Fruit fly (Drosophila melanogaster) whole organism, embryonic: ENCODE measurements around the gene CG33791.
A peak's percentile ranks its signal among the peaks of the same experiment; 100 is the strongest.

ENCODE experiments used
- ATbp ChIP-seq: fragments of 200-800 bp; sonication (Bioruptor generic); optimal IDR thresholded peaks from 2 replicates; lab custom pipeline; 2017; ENCODE audit warnings: missing biosample characterization, mild to moderate bottlenecking, missing genetic modification characterization, missing genetic modification reagents
- CG10321 ChIP-seq: fragments of 200-800 bp; sonication (Bioruptor generic); IDR thresholded peaks from 2 replicates; pipeline ENCODE4 v1.3.6; 2022; ENCODE audit warnings: missing biosample characterization, missing genetic modification characterization
- CG10654 ChIP-seq: fragments of 200-800 bp; sonication (Bioruptor generic); optimal IDR thresholded peaks from 2 replicates; lab custom pipeline; 2016; ENCODE audit warnings: missing biosample characterization, missing genetic modification characterization
- CG1233 ChIP-seq: fragments of 200-800 bp; sonication (Bioruptor generic); optimal IDR thresholded peaks from 4 replicates; lab custom pipeline; 2018; ENCODE audit warnings: missing biosample characterization, mild to moderate bottlenecking, missing genetic modification characterization
- CG12391 ChIP-seq: fragments of 200-800 bp; sonication (Bioruptor generic); optimal IDR thresholded peaks from 3 replicates; lab custom pipeline; 2018; ENCODE audit warnings: missing biosample characterization, mild to moderate bottlenecking, missing genetic modification characterization, moderate library complexity
- CG13287 ChIP-seq: fragments of 200-800 bp; sonication (Bioruptor generic); IDR thresholded peaks from 2 replicates; pipeline ENCODE4 v1.3.6; 2022; ENCODE audit warnings: missing biosample characterization, missing genetic modification characterization; ENCODE audit not compliant: partially characterized antibody
- CG13296 ChIP-seq: fragments of 200-800 bp; sonication (Bioruptor generic); optimal IDR thresholded peaks from 3 replicates; lab custom pipeline; 2018; ENCODE audit warnings: missing biosample characterization, mild to moderate bottlenecking, missing genetic modification characterization
- CG15514 ChIP-seq: fragments of 200-800 bp; sonication (Bioruptor generic); optimal IDR thresholded peaks from 3 replicates; lab custom pipeline; 2017; ENCODE audit warnings: missing biosample characterization, missing genetic modification characterization, mild to moderate bottlenecking, moderate library complexity, missing genetic modification reagents
- CG18476 ChIP-seq: fragments of 200-800 bp; sonication (Bioruptor generic); optimal IDR thresholded peaks from 2 replicates; lab custom pipeline; 2016; ENCODE audit warnings: missing biosample characterization, mild to moderate bottlenecking, missing genetic modification characterization
- CG3847 ChIP-seq: fragments of 200-800 bp; sonication (Bioruptor generic); IDR thresholded peaks from 2 replicates; pipeline ENCODE4 v1.3.6; 2022; ENCODE audit warnings: missing biosample characterization, missing genetic modification characterization
- CG4617 ChIP-seq: fragments of 200-800 bp; sonication (Bioruptor generic); optimal IDR thresholded peaks from 3 replicates; lab custom pipeline; 2016; ENCODE audit warnings: missing biosample characterization, missing genetic modification characterization, borderline replicate concordance
- CG4707 ChIP-seq: fragments of 200-800 bp; sonication (Bioruptor generic); optimal IDR thresholded peaks from 2 replicates; lab custom pipeline; 2018; ENCODE audit warnings: missing biosample characterization, mild to moderate bottlenecking, missing genetic modification characterization, moderate library complexity
- CG4820 ChIP-seq: fragments of 200-800 bp; sonication (Bioruptor generic); optimal IDR thresholded peaks from 3 replicates; lab custom pipeline; 2016; ENCODE audit warnings: missing biosample characterization, missing genetic modification characterization
- CG5180 ChIP-seq: fragments of 200-800 bp; sonication (Bioruptor generic); optimal IDR thresholded peaks from 3 replicates; lab custom pipeline; 2017; ENCODE audit warnings: missing biosample characterization, missing genetic modification characterization, mild to moderate bottlenecking, moderate library complexity, missing genetic modification reagents
- CG6272 ChIP-seq: fragments of 200-800 bp; sonication (Bioruptor generic); IDR thresholded peaks from 2 replicates; pipeline ENCODE4 v1.3.6; 2022; ENCODE audit warnings: missing biosample characterization, missing genetic modification characterization
- CG8944 ChIP-seq: fragments of 200-800 bp; sonication (Bioruptor generic); optimal IDR thresholded peaks from 3 replicates; lab custom pipeline; 2016; ENCODE audit warnings: missing biosample characterization, missing genetic modification characterization
- CG9609 ChIP-seq: fragments of 200-800 bp; sonication (Bioruptor generic); optimal IDR thresholded peaks from 3 replicates; lab custom pipeline; 2016; ENCODE audit warnings: missing biosample characterization, missing genetic modification characterization
- CG9727 ChIP-seq: fragments of 200-800 bp; sonication (Bioruptor generic); optimal IDR thresholded peaks from 3 replicates; lab custom pipeline; 2017; ENCODE audit warnings: missing biosample characterization, mild to moderate bottlenecking, missing genetic modification characterization
- Camta ChIP-seq: fragments of 200-800 bp; sonication (Bioruptor generic); optimal IDR thresholded peaks from 2 replicates; lab custom pipeline; 2016; ENCODE audit warnings: missing biosample characterization, missing genetic modification characterization
- Chrac-16 ChIP-seq: fragments of 200-800 bp; sonication (Bioruptor generic); optimal IDR thresholded peaks from 3 replicates; lab custom pipeline; 2016; ENCODE audit warnings: missing biosample characterization, missing genetic modification characterization
- CkIIα-i1 ChIP-seq: fragments of 200-800 bp; sonication (Bioruptor generic); IDR thresholded peaks from 2 replicates; pipeline ENCODE4 v1.3.6; 2022; ENCODE audit warnings: missing biosample characterization, missing genetic modification characterization
- CoRest ChIP-seq: fragments of 200-800 bp; sonication (Bioruptor generic); optimal IDR thresholded peaks from 3 replicates; lab custom pipeline; 2018; ENCODE audit warnings: missing biosample characterization, mild to moderate bottlenecking, missing genetic modification characterization, moderate library complexity
- Dbx ChIP-seq: fragments of 200-800 bp; sonication (Bioruptor generic); IDR thresholded peaks from 3 replicates; pipeline ENCODE4 v1.3.6; 2022; ENCODE audit warnings: missing biosample characterization, missing genetic modification characterization
- Dip2 ChIP-seq: fragments of 200-800 bp; sonication (Bioruptor generic); IDR thresholded peaks from 2 replicates; pipeline ENCODE4 v1.3.6; 2022; ENCODE audit warnings: missing biosample characterization, missing genetic modification characterization
- Drgx ChIP-seq: fragments of 200-800 bp; sonication (Bioruptor generic); IDR thresholded peaks from 2 replicates; pipeline ENCODE4 v1.3.6; 2022; ENCODE audit warnings: missing biosample characterization, missing genetic modification characterization
- Ets65A ChIP-seq: fragments of 200-800 bp; sonication (Bioruptor generic); peaks from one replicate; lab custom pipeline; 2016; ENCODE audit warnings: missing biosample characterization, missing genetic modification characterization
- Ets97D ChIP-seq: fragments of 200-800 bp; sonication (Bioruptor generic); optimal IDR thresholded peaks from 3 replicates; lab custom pipeline; 2016; ENCODE audit warnings: missing biosample characterization, missing genetic modification characterization
- Fer1 ChIP-seq: fragments of 200-800 bp; sonication (Bioruptor generic); optimal IDR thresholded peaks from 2 replicates; lab custom pipeline; 2017; ENCODE audit warnings: missing biosample characterization, mild to moderate bottlenecking, missing genetic modification characterization
- Nf-YB ChIP-seq: fragments of 200-800 bp; sonication (Bioruptor generic); optimal IDR thresholded peaks from 3 replicates; lab custom pipeline; 2019; ENCODE audit warnings: missing biosample characterization, mild to moderate bottlenecking, missing genetic modification characterization, moderate library complexity
- Sry-δ ChIP-seq: fragments of 200-800 bp; sonication (Bioruptor generic); optimal IDR thresholded peaks from 2 replicates; lab custom pipeline; 2016; ENCODE audit warnings: missing biosample characterization, missing genetic modification characterization
- aop ChIP-seq: fragments of 200-800 bp; sonication (Bioruptor generic); IDR thresholded peaks from 2 replicates; pipeline ENCODE4 v1.3.6; 2022; ENCODE audit warnings: missing biosample characterization, missing genetic modification characterization
- ara ChIP-seq: fragments of 200-800 bp; sonication (Bioruptor generic); IDR thresholded peaks from 2 replicates; pipeline ENCODE4 v1.3.6; 2022; ENCODE audit warnings: missing biosample characterization, missing genetic modification characterization
- az2 ChIP-seq: fragments of 200-800 bp; sonication (Bioruptor generic); optimal IDR thresholded peaks from 3 replicates; lab custom pipeline; 2016; ENCODE audit warnings: missing biosample characterization, missing genetic modification characterization
- chif ChIP-seq, 2 experiments: fragments of 200-800 bp; sonication (Bioruptor generic); optimal IDR thresholded peaks; 3 replicates each; lab custom pipeline; 2016; ENCODE audit warnings: missing biosample characterization in 2 of 2, missing genetic modification characterization in 2 of 2
- croc ChIP-seq: fragments of 200-800 bp; sonication (Bioruptor generic); conservative IDR thresholded peaks from 3 replicates; pipeline ENCODE4 v1.3.6; 2022; ENCODE audit warnings: missing biosample characterization, missing genetic modification characterization
- dmrt11E ChIP-seq: fragments of 200-800 bp; sonication (Bioruptor generic); optimal IDR thresholded peaks from 3 replicates; lab custom pipeline; 2018; ENCODE audit warnings: missing biosample characterization, mild to moderate bottlenecking, missing genetic modification characterization, moderate library complexity
- dpn ChIP-seq, 2 experiments: fragments of 200-800 bp; sonication (Bioruptor generic); optimal IDR thresholded peaks; 3 replicates each; lab custom pipeline; 2016; ENCODE audit warnings: missing biosample characterization in 2 of 2, missing genetic modification characterization in 2 of 2
- luna ChIP-seq: fragments of 200-800 bp; sonication (Bioruptor generic); optimal IDR thresholded peaks from 2 replicates; lab custom pipeline; 2016; ENCODE audit warnings: missing biosample characterization, missing genetic modification characterization
- mam ChIP-seq: fragments of 200-800 bp; sonication (Bioruptor generic); optimal IDR thresholded peaks from 3 replicates; lab custom pipeline; 2016; ENCODE audit warnings: missing biosample characterization, missing genetic modification characterization
- nom ChIP-seq: fragments of 200-800 bp; sonication (Bioruptor generic); optimal IDR thresholded peaks from 2 replicates; lab custom pipeline; 2017; ENCODE audit warnings: missing biosample characterization, missing genetic modification characterization, mild to moderate bottlenecking, moderate library complexity, missing genetic modification reagents
- oc ChIP-seq: fragments of 200-800 bp; sonication (Bioruptor generic); optimal IDR thresholded peaks from 2 replicates; lab custom pipeline; 2018; ENCODE audit warnings: missing biosample characterization, mild to moderate bottlenecking, missing genetic modification characterization, moderate library complexity
- pan ChIP-seq, 4 experiments: fragments of >200 bp in 3 of 4; fragments of 200-800 bp in 1 of 4; sonication (Bioruptor generic) in 1 of 4; optimal IDR thresholded peaks in 3 of 4; IDR thresholded peaks in 1 of 4; 2 replicates each; pipeline versions ENCODE4 v1.3.6 to Lab custom; 2017 to 2022; ENCODE audit warnings: missing biosample characterization in 2 of 4, missing genetic modification characterization in 2 of 4, mixed read lengths in 1 of 4
- phol ChIP-seq: fragments of 200-800 bp; sonication (Bioruptor generic); optimal IDR thresholded peaks from 3 replicates; lab custom pipeline; 2018; ENCODE audit warnings: missing biosample characterization, mild to moderate bottlenecking, missing genetic modification characterization, moderate library complexity
- scrt ChIP-seq: fragments of 200-800 bp; sonication (Bioruptor generic); optimal IDR thresholded peaks from 2 replicates; lab custom pipeline; 2018; ENCODE audit warnings: missing biosample characterization, mild to moderate bottlenecking, missing genetic modification characterization, moderate library complexity
- sens ChIP-seq: fragments of 200-800 bp; sonication (Bioruptor generic); peaks from one replicate; lab custom pipeline; 2016; ENCODE audit warnings: missing biosample characterization, missing genetic modification characterization
- sisA ChIP-seq: fragments of 200-800 bp; sonication (Bioruptor generic); IDR thresholded peaks from 2 replicates; pipeline ENCODE4 v1.3.6; 2022; ENCODE audit warnings: missing biosample characterization, missing genetic modification characterization
- zen ChIP-seq: fragments of 200-800 bp; sonication (Bioruptor generic); optimal IDR thresholded peaks from 3 replicates; lab custom pipeline; 2018; ENCODE audit warnings: missing biosample characterization, mild to moderate bottlenecking, missing genetic modification characterization, moderate library complexity
- zen2 ChIP-seq: fragments of 200-800 bp; sonication (Bioruptor generic); IDR thresholded peaks from 3 replicates; pipeline ENCODE4 v1.3.6; 2022; ENCODE audit warnings: missing biosample characterization, missing genetic modification characterization; ENCODE audit not compliant: partially characterized antibody

CG33791 gene

DNA sequence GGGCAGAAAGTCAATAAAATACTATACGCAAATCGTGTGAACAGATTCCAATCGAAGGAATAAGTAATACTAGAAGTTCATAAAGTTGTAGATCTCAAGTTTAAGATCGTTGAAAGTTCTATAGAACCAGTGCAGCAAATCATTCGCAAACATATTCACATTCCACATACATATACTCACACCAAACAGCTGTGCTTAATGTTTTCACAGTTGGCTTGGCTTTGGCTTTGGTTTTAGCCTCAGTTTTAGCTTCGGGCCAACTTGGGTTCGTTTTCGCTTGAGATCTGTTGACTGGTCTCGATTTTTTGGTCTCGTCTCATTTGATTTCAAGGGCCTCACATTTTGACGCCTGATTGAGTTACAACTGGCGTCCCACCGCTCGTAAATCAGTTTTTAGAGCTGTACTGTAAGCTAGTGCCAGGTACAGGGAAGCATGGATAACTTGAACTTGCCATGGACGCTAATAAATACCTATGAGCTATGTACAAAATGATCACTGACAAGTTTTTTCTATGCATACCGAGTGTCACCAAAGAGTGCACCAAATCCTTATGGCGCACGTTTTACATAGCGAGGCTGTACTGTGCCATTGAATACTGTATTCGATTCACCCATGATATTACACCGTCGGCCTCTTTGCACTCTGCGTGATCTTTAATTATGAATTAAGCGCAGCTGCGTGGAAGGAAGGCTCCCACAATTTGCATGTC, 15.5 kb upstream of the CG33791 start:
- TF ChIP-seq CG5180 (GFP tag; lab: Kevin White, UChicago) (peak; percentile 51), CG15514 (peak; percentile 70), zen (tag; lab: Kevin White, UChicago) (peak; percentile 64), CG1233 (GFP tag; lab: Kevin White, UChicago) (peak; percentile 74), croc (GFP tag; lab: Robert Waterston, UW) (peak; percentile 58; the same call in 2 of the 3 replicates), luna (GFP tag; lab: Kevin White, UChicago) (peak; percentile 62), Fer1 (GFP tag; lab: Kevin White, UChicago) (peak; percentile 84), oc (peak; percentile 28), nom (GFP tag; lab: Kevin White, UChicago) (peak; percentile 76), Sry-δ (peak; percentile 48), CG3847 (peak; percentile 89), ara (GFP tag; lab: Robert Waterston, UW) (peak; percentile 76), CG10321 (GFP tag; lab: Robert Waterston, UW) (peak; percentile 64), CG4617 (GFP tag; lab: Kevin White, UChicago) (peak; percentile 36), sisA (peak; percentile 93), Nf-YB (GFP tag; lab: Kevin White, UChicago) (peak; percentile 17), CG9609 (peak; percentile 53), scrt (GFP tag; lab: Kevin White, UChicago) (peak; percentile 66), az2 (GFP tag; lab: Kevin White, UChicago) (peak; percentile 61), CkIIα-i1 (GFP tag; lab: Robert Waterston, UW) (peak; percentile 81), chif (GFP tag; optimal IDR thresholded peaks at IDR 0.05; lab: Kevin White, UChicago) (peak; percentile 57 to 71), sens (GFP tag; lab: Kevin White, UChicago) (peak; percentile 93), zen2 (no peak), Ets65A (GFP tag; lab: Kevin White, UChicago) (peak; percentile 98), ATbp (GFP tag; lab: Kevin White, UChicago) (peak; percentile 61), phol (tag; lab: Kevin White, UChicago) (peak; percentile 73), CG6272 (GFP tag; lab: Robert Waterston, UW) (peak; percentile 85), Ets97D (GFP tag; lab: Kevin White, UChicago) (peak; percentile 58), CG8944 (GFP tag; lab: Kevin White, UChicago) (peak; percentile 76), mam (GFP tag; lab: Kevin White, UChicago) (peak; percentile 94), aop (peak; percentile 61; the same call in 1 of the 2 replicates), dpn (GFP tag; optimal IDR thresholded peaks at IDR 0.05; lab: Kevin White, UChicago) (peak; percentile 89), CG18476 (peak; percentile 51), CG13287 (no peak), CG12391 (tag; lab: Kevin White, UChicago) (peak; percentile 62), Chrac-16 (GFP tag; lab: Kevin White, UChicago) (peak; percentile 73), CoRest (tag; lab: Kevin White, UChicago) (peak; percentile 84), Dip2 (peak; percentile 38; the same call in 1 of the 2 replicates), CG4820 (GFP tag; lab: Kevin White, UChicago) (peak; percentile 84), Camta (GFP tag; lab: Kevin White, UChicago) (peak; percentile 82), Dbx (GFP tag; lab: Robert Waterston, UW) (peak; percentile 82), CG13296 (GFP tag; lab: Kevin White, UChicago) (peak; percentile 80), CG10654 (GFP tag; lab: Kevin White, UChicago) (peak; percentile 79), dmrt11E (tag; lab: Kevin White, UChicago) (peak; percentile 14), CG9727 (peak; percentile 69), pan (optimal IDR thresholded peaks at IDR 0.05; lab: Kevin White, UChicago) (no peak), pan (GFP tag; optimal IDR thresholded peaks at IDR 0.05 in 1 of 2, IDR thresholded peaks at IDR 0.05 in 1 of 2) (peak in 1 of 2 experiments; percentile 89), Drgx (peak; percentile 82), CG4707 (GFP tag; lab: Kevin White, UChicago) (peak; percentile 46)
